Fruit fly (Drosophila melanogaster): ENCODE measurements around the gene CG14693.

Gene CG14693

DNA sequence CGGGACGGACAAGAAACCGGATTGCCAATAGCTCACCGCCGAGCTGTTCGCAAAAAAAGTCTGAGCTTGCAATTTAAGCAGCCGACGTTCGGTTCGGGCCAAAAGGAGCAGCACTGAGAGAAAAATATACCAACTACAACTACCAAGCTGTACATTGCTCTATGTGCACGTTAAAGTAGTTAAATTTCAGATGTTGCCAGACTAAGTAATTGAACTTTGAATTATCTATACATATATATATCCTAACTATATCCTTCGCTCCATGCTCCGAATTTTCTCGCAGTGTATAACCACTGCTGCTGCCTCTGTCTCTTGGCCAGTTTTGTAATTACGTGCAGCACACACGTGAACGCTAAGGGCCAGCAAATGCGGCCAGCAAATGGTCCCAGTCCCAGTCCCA is 20.0 kb upstream of the CG14693 start (continued):
- no peak for TF ChIP-seq org-1 (GFP tag; optimal IDR thresholded peaks at IDR 0.05)
- TF ChIP-seq CG3065 (GFP tag; optimal IDR thresholded peaks at IDR 0.05), result no peak
- TF ChIP-seq corto (GFP tag; optimal IDR thresholded peaks at IDR 0.05), result peak; percentile 97
- TF ChIP-seq sens-2 (GFP tag; IDR thresholded peaks at IDR 0.05), result no peak
- no peak for TF ChIP-seq tup (GFP tag; optimal IDR thresholded peaks at IDR 0.05)
- no peak for TF ChIP-seq CG3163 (GFP tag; optimal IDR thresholded peaks at IDR 0.05)
- TF ChIP-seq hbn (GFP tag; IDR thresholded peaks at IDR 0.05; ENCODE audit: partially characterized antibody), result no peak
- TF ChIP-seq CG6689 (GFP tag; IDR thresholded peaks at IDR 0.05), result no peak
- TF ChIP-seq D19A (tag; optimal IDR thresholded peaks at IDR 0.05), result no peak
- TF ChIP-seq kni (GFP tag; optimal IDR thresholded peaks at IDR 0.05), result no peak
- peak in 1 of 2 experiments; percentile 93 for TF ChIP-seq bsh (GFP tag; optimal IDR thresholded peaks at IDR 0.05)
- TF ChIP-seq usp (GFP tag; optimal IDR thresholded peaks at IDR 0.05), result no peak
- no peak for TF ChIP-seq Hey (tag; optimal IDR thresholded peaks at IDR 0.05)
- TF ChIP-seq CG3847 (GFP tag; IDR thresholded peaks at IDR 0.05), result no peak
- no peak for TF ChIP-seq jigr1 (GFP tag; IDR thresholded peaks at IDR 0.05)
- TF ChIP-seq bab2 (GFP tag; optimal IDR thresholded peaks at IDR 0.05), result no peak
- no peak for TF ChIP-seq da (GFP tag; optimal IDR thresholded peaks at IDR 0.05)
- peak; percentile 91 for TF ChIP-seq nom (GFP tag; optimal IDR thresholded peaks at IDR 0.05)
- no peak for TF ChIP-seq CG9817 (tag; optimal IDR thresholded peaks at IDR 0.05)
- no peak for TF ChIP-seq hth (optimal IDR thresholded peaks at IDR 0.05)
- TF ChIP-seq CG1603 (tag; optimal IDR thresholded peaks at IDR 0.05), result peak; percentile 25
- no peak for TF ChIP-seq CG14710 (tag; optimal IDR thresholded peaks at IDR 0.05)
- TF ChIP-seq inv (GFP tag; IDR thresholded peaks at IDR 0.05; ENCODE audit: partially characterized antibody), result no peak
- TF ChIP-seq slp2 (GFP tag; optimal IDR thresholded peaks at IDR 0.05), result no peak
- TF ChIP-seq B-H1 (GFP tag; IDR thresholded peaks at IDR 0.05), result no peak
- TF ChIP-seq vvl (GFP tag; IDR thresholded peaks at IDR 0.05), result no peak
- no peak for TF ChIP-seq tin (GFP tag; optimal IDR thresholded peaks at IDR 0.05)
- TF ChIP-seq Drgx (GFP tag; IDR thresholded peaks at IDR 0.05), result peak; percentile 96
- TF ChIP-seq cad (GFP tag; optimal IDR thresholded peaks at IDR 0.05), result no peak
- TF ChIP-seq B-H2 (GFP tag; optimal IDR thresholded peaks at IDR 0.05), result no peak
- TF ChIP-seq CG11247 (GFP tag; IDR thresholded peaks at IDR 0.05), result no peak
- no peak for TF ChIP-seq prd (optimal IDR thresholded peaks at IDR 0.05)
- peak; percentile 60; the same call in 2 of the 3 replicates for TF ChIP-seq prd (GFP tag; IDR thresholded peaks at IDR 0.05)
- no peak for TF ChIP-seq CG4424 (GFP tag; optimal IDR thresholded peaks at IDR 0.05)
- TF ChIP-seq CG7357 (GFP tag; IDR thresholded peaks at IDR 0.05), result no peak

DNA sequence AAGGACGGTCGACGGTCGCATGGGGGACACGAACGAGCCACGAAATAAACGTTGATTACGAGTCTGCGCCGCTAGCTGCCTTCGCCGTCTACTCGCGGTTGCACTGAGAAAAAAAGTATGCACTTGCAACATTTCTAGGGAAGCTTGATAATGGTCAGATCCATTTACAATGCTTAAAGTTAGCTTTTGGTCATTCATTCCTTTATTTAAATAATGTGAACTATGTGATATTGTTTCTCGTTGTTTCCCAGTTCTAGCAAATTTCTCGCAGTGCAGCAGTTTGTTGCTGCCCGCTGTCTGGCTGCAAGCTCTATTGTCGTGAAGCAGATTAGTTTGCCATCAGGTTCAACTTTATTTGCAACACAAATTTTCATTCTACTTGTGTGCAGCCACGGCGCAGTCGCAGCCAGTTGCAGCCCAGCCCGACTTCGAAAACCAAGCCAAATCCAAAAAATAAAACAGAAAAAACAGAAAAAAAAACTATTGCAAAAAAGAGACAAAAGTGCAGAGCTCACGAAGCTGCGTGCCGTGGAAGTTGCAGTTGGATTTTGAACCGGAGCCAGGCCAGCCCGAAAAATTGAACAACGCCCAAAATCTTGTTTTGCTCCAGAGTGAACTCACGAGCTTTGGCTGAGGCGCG is 17.8 kb upstream of the CG14693 start:
- no peak for TF ChIP-seq Lhr (GFP tag; optimal IDR thresholded peaks at IDR 0.05)
- TF ChIP-seq CG6272 (GFP tag; IDR thresholded peaks at IDR 0.05), result no peak
- no peak for TF ChIP-seq Bteb2 (GFP tag; optimal IDR thresholded peaks at IDR 0.05)
- no peak for TF ChIP-seq ERR (GFP tag; optimal IDR thresholded peaks at IDR 0.05)
- TF ChIP-seq CG17829 (tag; optimal IDR thresholded peaks at IDR 0.05), result no peak
- no peak for TF ChIP-seq CG10209 (GFP tag; optimal IDR thresholded peaks at IDR 0.05)
- TF ChIP-seq Antp (GFP tag; optimal IDR thresholded peaks at IDR 0.05), result peak; percentile 7
- peak; percentile 32; the same call in 1 of the 2 replicates for TF ChIP-seq CG6689 (GFP tag; IDR thresholded peaks at IDR 0.05)
- TF ChIP-seq zfh1 (GFP tag; IDR thresholded peaks at IDR 0.05), result peak; percentile 55; the same call in 1 of the 3 replicates
- no peak for TF ChIP-seq Sox102F (GFP tag; optimal IDR thresholded peaks at IDR 0.05)
- no peak for TF ChIP-seq CG8478 (optimal IDR thresholded peaks at IDR 0.05)
- no peak for TF ChIP-seq CG8924 (tag; optimal IDR thresholded peaks at IDR 0.05)
- TF ChIP-seq Hey (tag; optimal IDR thresholded peaks at IDR 0.05), result no peak
- peak; percentile 27 for TF ChIP-seq CG4820 (GFP tag; optimal IDR thresholded peaks at IDR 0.05)
- peak; percentile 1 for TF ChIP-seq ATbp (GFP tag; optimal IDR thresholded peaks at IDR 0.05)
- TF ChIP-seq nmo (GFP tag; optimal IDR thresholded peaks at IDR 0.05), result peak; percentile 7
- TF ChIP-seq ken (GFP tag; IDR thresholded peaks at IDR 0.05), result no peak
- no peak for TF ChIP-seq CG33557 (GFP tag; optimal IDR thresholded peaks at IDR 0.05)
- TF ChIP-seq CG7271 (tag; optimal IDR thresholded peaks at IDR 0.05), result no peak
- TF ChIP-seq CG12236 (GFP tag; optimal IDR thresholded peaks at IDR 0.05), result no peak
